Fruit fly (Drosophila melanogaster) whole organism, pupa: ENCODE results near the gene Or88a.

Experiments used
- CG10348 ChIP-seq: fragments of 200-800 bp; sonication (Bioruptor generic); IDR thresholded peaks from 2 replicates; pipeline ENCODE4 v1.3.6; 2022; ENCODE audit warnings: missing biosample characterization, missing genetic modification characterization
- CG12605 ChIP-seq: fragments of 200-800 bp; sonication (Bioruptor generic); IDR thresholded peaks from 2 replicates; pipeline ENCODE4 v1.3.6; 2022; ENCODE audit warnings: missing biosample characterization, missing genetic modification characterization
- CG13204 ChIP-seq: fragments of 200-800 bp; sonication (Bioruptor generic); optimal IDR thresholded peaks from 2 replicates; lab custom pipeline; 2018; ENCODE audit warnings: missing biosample characterization, mild to moderate bottlenecking, missing genetic modification characterization, moderate library complexity
- CG14655 ChIP-seq: fragments of 200-800 bp; sonication (Bioruptor generic); optimal IDR thresholded peaks from 3 replicates; lab custom pipeline; 2017; ENCODE audit warnings: mild to moderate bottlenecking, missing biosample characterization, missing genetic modification reagents, missing genetic modification characterization
- CG15710 ChIP-seq: fragments of 200-800 bp; sonication (Bioruptor generic); optimal IDR thresholded peaks from 2 replicates; lab custom pipeline; 2018; ENCODE audit warnings: missing biosample characterization, mild to moderate bottlenecking, missing genetic modification characterization, moderate library complexity
- CG17806 ChIP-seq: fragments of 200-800 bp; sonication (Bioruptor generic); optimal IDR thresholded peaks from 2 replicates; lab custom pipeline; 2018; ENCODE audit warnings: missing biosample characterization, mild to moderate bottlenecking, missing genetic modification characterization, moderate library complexity
- CG32121 ChIP-seq: fragments of 200-800 bp; sonication (Bioruptor generic); IDR thresholded peaks from 2 replicates; pipeline ENCODE4 v1.3.6; 2022; ENCODE audit warnings: missing biosample characterization, missing genetic modification characterization
- CG34367 ChIP-seq: fragments of 200-800 bp; sonication (Bioruptor generic); optimal IDR thresholded peaks from 2 replicates; lab custom pipeline; 2018; ENCODE audit warnings: missing biosample characterization, mild to moderate bottlenecking, missing genetic modification characterization
- CG4496 ChIP-seq: fragments of 200-800 bp; sonication (Bioruptor generic); IDR thresholded peaks from 3 replicates; pipeline ENCODE4 v1.3.6; 2022; ENCODE audit warnings: missing biosample characterization, missing genetic modification characterization
- CG8159 ChIP-seq: fragments of 200-800 bp; sonication (Bioruptor generic); optimal IDR thresholded peaks from 3 replicates; lab custom pipeline; 2018; ENCODE audit warnings: missing biosample characterization, mild to moderate bottlenecking, missing genetic modification characterization, moderate library complexity
- CG8301 ChIP-seq: fragments of 200-800 bp; sonication (Bioruptor generic); optimal IDR thresholded peaks from 2 replicates; lab custom pipeline; 2018; ENCODE audit warnings: missing biosample characterization, mild to moderate bottlenecking, missing genetic modification characterization
- CG9948 ChIP-seq: fragments of 200-800 bp; sonication (Bioruptor generic); optimal IDR thresholded peaks from 2 replicates; lab custom pipeline; 2018; ENCODE audit warnings: missing biosample characterization, mild to moderate bottlenecking, missing genetic modification characterization, moderate library complexity
- D1 ChIP-seq: fragments of 200-800 bp; sonication (Bioruptor generic); optimal IDR thresholded peaks from 2 replicates; lab custom pipeline; 2018; ENCODE audit warnings: missing biosample characterization, mild to moderate bottlenecking, missing genetic modification characterization, moderate library complexity
- EcR ChIP-seq: fragments of 200-800 bp; sonication (Bioruptor generic); optimal IDR thresholded peaks from 3 replicates; lab custom pipeline; 2019; ENCODE audit warnings: missing biosample characterization, missing genetic modification characterization, mild to moderate bottlenecking, moderate library complexity, missing genetic modification reagents
- Ets98B ChIP-seq: fragments of 200-800 bp; sonication (Bioruptor generic); IDR thresholded peaks from 2 replicates; pipeline ENCODE4 v1.3.6; 2022; ENCODE audit warnings: missing biosample characterization, missing genetic modification characterization
- Pif1A ChIP-seq: fragments of 200-800 bp; sonication (Bioruptor generic); optimal IDR thresholded peaks from 3 replicates; lab custom pipeline; 2016; ENCODE audit warnings: missing biosample characterization, missing genetic modification characterization
- Pif1B ChIP-seq: fragments of 200-800 bp; sonication (Bioruptor generic); optimal IDR thresholded peaks from 3 replicates; lab custom pipeline; 2016; ENCODE audit warnings: missing biosample characterization, missing genetic modification characterization
- Snoo ChIP-seq: fragments of 200-800 bp; sonication (Bioruptor generic); optimal IDR thresholded peaks from 3 replicates; lab custom pipeline; 2017; ENCODE audit warnings: missing biosample characterization, mild to moderate bottlenecking, missing genetic modification characterization, inconsistent platforms
- fd96Ca ChIP-seq: fragments of 200-800 bp; sonication (Bioruptor generic); IDR thresholded peaks from 3 replicates; pipeline ENCODE4 v1.3.6; 2022; ENCODE audit warnings: missing biosample characterization, missing genetic modification characterization
- gl ChIP-seq: fragments of 200-800 bp; sonication (Bioruptor generic); optimal IDR thresholded peaks from 2 replicates; lab custom pipeline; 2018; ENCODE audit warnings: missing biosample characterization, mild to moderate bottlenecking, missing genetic modification characterization
- rn ChIP-seq: fragments of 200-800 bp; sonication (Bioruptor generic); IDR thresholded peaks from 2 replicates; pipeline ENCODE4 v1.3.6; 2022; ENCODE audit warnings: missing biosample characterization, missing genetic modification characterization

Or88a gene

dm6 chr3R:14061988-14062868, 47.0 kb upstream of the Or88a start:
- TF ChIP-seq D1 (tag; lab: Kevin White, UChicago): peak; percentile 28
- no peak for TF ChIP-seq rn (GFP tag; lab: Robert Waterston, UW)
- peak; percentile 94 for TF ChIP-seq CG8159 (tag; lab: Kevin White, UChicago)
- no peak for TF ChIP-seq Ets98B
- TF ChIP-seq Pif1B (GFP tag; lab: Kevin White, UChicago): no peak
- peak; percentile 81 for TF ChIP-seq CG9948 (tag; lab: Kevin White, UChicago)
- TF ChIP-seq EcR (GFP tag; lab: Kevin White, UChicago): peak; percentile 42
- peak; percentile 90 for TF ChIP-seq CG15710
- no peak for TF ChIP-seq fd96Ca (GFP tag; lab: Robert Waterston, UW)
- no peak for TF ChIP-seq CG12605 (GFP tag; lab: Robert Waterston, UW)
- TF ChIP-seq Snoo (tag; lab: Kevin White, UChicago): no peak
- TF ChIP-seq CG4496 (GFP tag; lab: Robert Waterston, UW): peak; percentile 66
- no peak for TF ChIP-seq CG13204
- peak; percentile 40 for TF ChIP-seq Pif1A
- no peak for TF ChIP-seq CG32121 (GFP tag; lab: Robert Waterston, UW)
- peak; percentile 49 for TF ChIP-seq CG8301 (tag; lab: Kevin White, UChicago)
- peak; percentile 17 for TF ChIP-seq gl (tag; lab: Kevin White, UChicago)
- TF ChIP-seq CG34367 (tag; lab: Kevin White, UChicago): peak; percentile 70
- peak; percentile 86 for TF ChIP-seq CG17806
- TF ChIP-seq CG14655 (GFP tag; lab: Kevin White, UChicago): peak; percentile 66
- no peak for TF ChIP-seq CG10348 (GFP tag; lab: Robert Waterston, UW)

dm6 chr3R:14062869-14063543, 46.2 kb upstream of the Or88a start:
- TF ChIP-seq CG17806 (no peak), Pif1A (no peak), Snoo (tag; lab: Kevin White, UChicago) (no peak), CG12605 (GFP tag; lab: Robert Waterston, UW) (no peak), CG34367 (tag; lab: Kevin White, UChicago) (no peak), fd96Ca (GFP tag; lab: Robert Waterston, UW) (no peak), CG8159 (tag; lab: Kevin White, UChicago) (no peak), CG13204 (no peak), Ets98B (no peak), rn (GFP tag; lab: Robert Waterston, UW) (no peak)

dm6 chr3R:14064158-14064969, 44.9 kb upstream of the Or88a start:
- TF ChIP-seq CG15710: no peak
- no peak for TF ChIP-seq Pif1B (GFP tag; lab: Kevin White, UChicago)
- TF ChIP-seq Ets98B: no peak
- TF ChIP-seq CG34367 (tag; lab: Kevin White, UChicago): no peak
- no peak for TF ChIP-seq CG14655 (GFP tag; lab: Kevin White, UChicago)
- no peak for TF ChIP-seq CG13204
- TF ChIP-seq EcR (GFP tag; lab: Kevin White, UChicago): no peak
- no peak for TF ChIP-seq CG8301 (tag; lab: Kevin White, UChicago)
- TF ChIP-seq CG17806: no peak
- TF ChIP-seq gl (tag; lab: Kevin White, UChicago): no peak
- no peak for TF ChIP-seq CG10348 (GFP tag; lab: Robert Waterston, UW)
- TF ChIP-seq CG9948 (tag; lab: Kevin White, UChicago): no peak

- TF ChIP-seq CG34367 (tag; lab: Kevin White, UChicago) (no peak), EcR (GFP tag; lab: Kevin White, UChicago) (peak; percentile 77)
These were observed 44.0 kb upstream of the Or88a start for dm6 chr3R:14065241-14065640.

- TF ChIP-seq EcR (GFP tag; lab: Kevin White, UChicago): peak; percentile 75
- no peak for TF ChIP-seq CG12605 (GFP tag; lab: Robert Waterston, UW)
These were observed 41.2 kb upstream of the Or88a start for dm6 chr3R:14067904-14068636.
